Worm (Caenorhabditis elegans): ENCODE measurements around the gene pho-4.

The pho-4 gene

DNA sequence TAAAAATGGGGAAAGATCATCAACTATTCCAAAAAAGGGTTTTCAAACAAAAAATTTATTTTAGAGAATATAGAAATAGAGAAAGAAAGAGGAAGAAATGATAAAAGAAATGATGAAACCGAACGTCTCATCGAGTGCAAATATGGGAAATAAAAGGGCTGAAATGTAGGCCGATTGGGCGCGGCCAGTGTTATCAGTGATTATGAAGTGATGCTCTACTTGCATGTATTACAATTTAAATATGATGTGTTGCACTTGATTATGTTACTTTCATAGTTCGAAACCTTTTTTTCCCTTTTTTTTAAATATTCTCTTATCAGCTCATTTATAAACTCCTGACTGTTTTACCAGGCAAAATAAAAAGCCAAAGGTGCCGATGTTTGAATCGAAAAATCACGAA lies 46.5 kb downstream of the pho-4 start:
- TF ChIP-seq nhr-80 (tag; optimal IDR thresholded peaks at IDR 0.05) (peak; percentile 85), akir-1 (GFP tag; optimal IDR thresholded peaks at IDR 0.05) (no peak)

- no peak for TF ChIP-seq chd-7 (tag; optimal IDR thresholded peaks at IDR 0.05)
- peak; percentile 80 for TF ChIP-seq lsl-1 (GFP tag; optimal IDR thresholded peaks at IDR 0.05)
- TF ChIP-seq nfya-2 (GFP tag; IDR thresholded peaks at IDR 0.05): no peak
- TF ChIP-seq mcd-1 (GFP tag; IDR thresholded peaks at IDR 0.05): peak; percentile 57; the same call in 1 of the 2 replicates
- no peak for TF ChIP-seq rec-8 (tag; optimal IDR thresholded peaks at IDR 0.05)
- TF ChIP-seq F39B2.1 (GFP tag; IDR thresholded peaks at IDR 0.05): no peak
- peak; percentile 27; the same call in 1 of the 2 replicates for TF ChIP-seq D2030.7 (GFP tag; IDR thresholded peaks at IDR 0.05)
- TF ChIP-seq efl-1 (GFP tag; optimal IDR thresholded peaks at IDR 0.05): peak; percentile 20
Measured at ce11 chrII:5187934-5188333, 50.3 kb downstream of the pho-4 start.

DNA sequence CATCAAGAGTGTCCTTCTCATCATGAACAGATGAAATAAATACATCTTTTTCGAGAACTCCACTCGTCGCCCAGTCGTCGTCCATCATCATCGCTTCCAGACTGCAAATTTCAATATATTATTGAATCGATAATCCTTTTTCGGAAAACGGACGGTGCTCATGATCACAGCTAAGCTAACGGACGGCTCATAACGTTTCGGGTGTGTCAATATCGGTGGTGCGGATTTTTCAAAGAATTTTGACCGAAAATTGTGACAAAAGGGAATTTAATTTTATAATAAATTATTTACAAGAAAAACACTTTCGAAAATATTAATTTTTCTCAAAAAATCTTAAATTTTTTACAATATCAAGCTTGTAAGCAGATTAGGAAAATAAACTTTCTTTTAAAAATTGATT lies 50.8 kb downstream of the pho-4 start, which contains the start of gene crh-2:
crh-2 (minus strand) TSS at position 101 of the 400 bp plus-strand sequence.
- no peak for TF ChIP-seq hlh-12 (tag; optimal IDR thresholded peaks at IDR 0.05)
- TF ChIP-seq egl-18 (GFP tag; IDR thresholded peaks at IDR 0.05): no peak
- TF ChIP-seq ceh-100 (GFP tag; IDR thresholded peaks at IDR 0.05): no peak
- no peak for TF ChIP-seq gei-17 (GFP tag; optimal IDR thresholded peaks at IDR 0.05)
- TF ChIP-seq B0035.1 (tag; optimal IDR thresholded peaks at IDR 0.05): no peak
- TF ChIP-seq ztf-26 (tag; optimal IDR thresholded peaks at IDR 0.05): no peak
- no peak for TF ChIP-seq lin-26 (GFP tag; IDR thresholded peaks at IDR 0.05)
- TF ChIP-seq lin-40 (tag; optimal IDR thresholded peaks at IDR 0.05): no peak
- no peak for TF ChIP-seq nhr-80 (tag; optimal IDR thresholded peaks at IDR 0.05)
- no peak for TF ChIP-seq D2030.7 (GFP tag; IDR thresholded peaks at IDR 0.05)
- TF ChIP-seq mes-4 (tag; optimal IDR thresholded peaks at IDR 0.05): no peak
- no peak for TF ChIP-seq athp-1 (tag; optimal IDR thresholded peaks at IDR 0.05)
- TF ChIP-seq nfya-2 (GFP tag; IDR thresholded peaks at IDR 0.05): no peak

DNA sequence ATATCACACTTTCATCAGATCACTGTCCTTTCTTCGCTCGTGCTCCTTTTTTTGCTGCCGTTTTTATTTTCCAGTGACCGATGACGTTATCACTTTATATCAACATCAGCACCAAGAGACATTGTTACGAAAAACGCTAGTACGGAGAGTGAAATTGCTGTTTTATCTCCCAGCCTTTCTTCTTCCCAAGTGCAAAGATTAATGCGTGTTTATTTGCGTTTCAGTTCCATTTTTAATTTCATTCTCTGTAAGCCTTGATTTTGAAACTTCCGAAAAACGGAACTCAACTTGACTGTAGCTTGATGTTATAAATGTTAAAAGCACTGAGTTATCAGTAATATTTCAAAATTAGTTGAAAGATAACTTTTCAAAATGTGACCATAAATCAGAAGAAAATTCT lies 51.4 kb downstream of the pho-4 start:
- TF ChIP-seq gei-17 (GFP tag; optimal IDR thresholded peaks at IDR 0.05) (no peak), nhr-80 (tag; optimal IDR thresholded peaks at IDR 0.05) (peak; percentile 40)
